Worm (Caenorhabditis elegans) whole organism, L3 larva: ENCODE data around the gene F27B3.8.

ENCODE experiments used
- ama-1 ChIP-seq: fragments of 150-350 bp; optimal IDR thresholded peaks from 2 replicates; lab custom pipeline; 2018
- fkh-10 ChIP-seq: sonication (generic microtip); optimal IDR thresholded peaks from 2 replicates; lab custom pipeline; 2017; ENCODE audit warnings: missing biosample characterization, missing genetic modification reagents, missing genetic modification characterization
- fkh-2 ChIP-seq: fragments of 150-350 bp; optimal IDR thresholded peaks from 2 replicates; lab custom pipeline; 2014; ENCODE audit warnings: missing biosample characterization, missing genetic modification reagents, missing genetic modification characterization
- nfya-1 ChIP-seq: sonication (generic microtip); optimal IDR thresholded peaks from 2 replicates; lab custom pipeline; 2017; ENCODE audit warnings: missing genetic modification characterization, mild to moderate bottlenecking, missing compliant biosample characterization, antibody characterized with exemption, moderate library complexity; ENCODE audit not compliant: insufficient read depth
- nhr-76 ChIP-seq: fragments of 150-350 bp; sonication (generic microtip); optimal IDR thresholded peaks from 5 replicates; lab custom pipeline; 2014; ENCODE audit warnings: missing biosample characterization, missing genetic modification characterization
- zag-1 ChIP-seq: fragments of 150-350 bp; optimal IDR thresholded peaks from 2 replicates; lab custom pipeline; 2014; ENCODE audit warnings: missing biosample characterization, missing genetic modification characterization

DNA sequence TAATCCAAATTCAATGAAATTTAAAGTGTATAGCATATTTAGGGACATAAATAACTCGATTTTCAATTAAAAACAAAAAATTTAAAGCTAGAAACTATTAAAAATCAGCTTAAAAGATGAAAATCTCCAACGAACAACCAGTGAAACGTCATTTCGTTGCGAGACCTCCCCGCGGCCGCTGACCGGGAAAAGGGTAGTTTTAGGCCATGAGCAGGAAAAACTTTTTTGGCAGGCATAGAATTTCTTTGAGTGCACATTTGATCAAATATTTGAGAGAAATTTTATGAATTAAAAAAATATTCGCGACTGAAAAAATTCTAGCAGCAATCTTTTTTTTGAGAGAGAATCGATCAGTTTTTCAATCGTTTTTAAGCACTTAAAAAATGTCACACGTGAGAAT, 45.8 kb downstream of the F27B3.8 start:
- TF ChIP-seq zag-1 (tag; lab: Kevin White, UChicago) = no peak
- no peak for TF ChIP-seq fkh-2
- TF ChIP-seq ama-1 (lab: Kevin White, UChicago) = no peak
- peak; percentile 65 for TF ChIP-seq nfya-1 (tag; lab: Kevin White, UChicago)
- no peak for TF ChIP-seq nhr-76 (tag; lab: Kevin White, UChicago)
- no peak for TF ChIP-seq fkh-10 (GFP tag; lab: Kevin White, UChicago)
